Fruit fly (Drosophila melanogaster) whole organism, embryonic: Measurements from ENCODE around the gene Agpat3.

Source experiments
- Atf-2 ChIP-seq: fragments of 200-800 bp; sonication (Bioruptor generic); optimal IDR thresholded peaks from 2 replicates; lab custom pipeline; 2016; ENCODE audit warnings: missing biosample characterization, missing genetic modification characterization
- CG10321 ChIP-seq: fragments of 200-800 bp; sonication (Bioruptor generic); IDR thresholded peaks from 2 replicates; pipeline ENCODE4 v1.3.6; 2022; ENCODE audit warnings: missing biosample characterization, missing genetic modification characterization
- CG10431 ChIP-seq: fragments of 200-800 bp; sonication (Bioruptor generic); optimal IDR thresholded peaks from 3 replicates; lab custom pipeline; 2018; ENCODE audit warnings: missing biosample characterization, mild to moderate bottlenecking, missing genetic modification characterization
- CG11085 ChIP-seq: fragments of 200-800 bp; sonication (Bioruptor generic); IDR thresholded peaks from 2 replicates; pipeline ENCODE4 v1.3.6; 2022; ENCODE audit warnings: missing biosample characterization, missing genetic modification characterization
- CG15011 ChIP-seq: fragments of 200-800 bp; sonication (Bioruptor generic); optimal IDR thresholded peaks from 3 replicates; lab custom pipeline; 2018; ENCODE audit warnings: missing biosample characterization, mild to moderate bottlenecking, missing genetic modification characterization
- CG1602 ChIP-seq: fragments of 200-800 bp; sonication (Bioruptor generic); optimal IDR thresholded peaks from 3 replicates; lab custom pipeline; 2016; ENCODE audit warnings: missing biosample characterization, missing genetic modification characterization
- CG2129 ChIP-seq: fragments of 200-800 bp; sonication (Bioruptor generic); IDR thresholded peaks from 2 replicates; pipeline ENCODE4 v1.3.6; 2022; ENCODE audit warnings: missing biosample characterization, missing genetic modification characterization; ENCODE audit not compliant: partially characterized antibody
- CG3163 ChIP-seq: fragments of 200-800 bp; sonication (Bioruptor generic); optimal IDR thresholded peaks from 3 replicates; lab custom pipeline; 2016; ENCODE audit warnings: missing biosample characterization, missing genetic modification characterization
- CG7556 ChIP-seq: fragments of 200-800 bp; sonication (Bioruptor generic); optimal IDR thresholded peaks from 2 replicates; lab custom pipeline; 2017; ENCODE audit warnings: missing biosample characterization, mild to moderate bottlenecking, missing genetic modification characterization
- CG7745 ChIP-seq: fragments of 200-800 bp; sonication (Bioruptor generic); optimal IDR thresholded peaks from 2 replicates; lab custom pipeline; 2018; ENCODE audit warnings: missing biosample characterization, mild to moderate bottlenecking, missing genetic modification characterization, moderate library complexity
- CG8089 ChIP-seq: fragments of 200-800 bp; sonication (Bioruptor generic); optimal IDR thresholded peaks from 3 replicates; lab custom pipeline; 2016; ENCODE audit warnings: missing biosample characterization, missing genetic modification characterization
- CG8281 ChIP-seq: fragments of 200-800 bp; sonication (Bioruptor generic); optimal IDR thresholded peaks from 2 replicates; lab custom pipeline; 2018; ENCODE audit warnings: missing biosample characterization, mild to moderate bottlenecking, missing genetic modification characterization, moderate library complexity
- CG8765 ChIP-seq: fragments of 200-800 bp; sonication (Bioruptor generic); IDR thresholded peaks from 2 replicates; pipeline ENCODE4 v1.3.6; 2022; ENCODE audit warnings: missing biosample characterization, missing genetic modification characterization
- CG8924 ChIP-seq: fragments of 200-800 bp; optimal IDR thresholded peaks from 3 replicates; lab custom pipeline; 2019; ENCODE audit warnings: missing biosample characterization, mild to moderate bottlenecking, missing genetic modification characterization, moderate library complexity
- CG9876 ChIP-seq: fragments of 200-800 bp; sonication (Bioruptor generic); optimal IDR thresholded peaks from 2 replicates; lab custom pipeline; 2016; ENCODE audit warnings: missing biosample characterization, missing genetic modification characterization
- Doc2 ChIP-seq: fragments of 200-800 bp; sonication (Bioruptor generic); IDR thresholded peaks from 2 replicates; pipeline ENCODE4 v1.3.6; 2022; ENCODE audit warnings: missing biosample characterization, missing genetic modification characterization
- Dref ChIP-seq: fragments of 200-800 bp; sonication (Bioruptor generic); IDR thresholded peaks from 2 replicates; pipeline ENCODE4 v1.3.6; 2022; ENCODE audit warnings: missing biosample characterization, missing genetic modification characterization
- Elba2 ChIP-seq: fragments of 200-800 bp; sonication (Bioruptor generic); optimal IDR thresholded peaks from 3 replicates; lab custom pipeline; 2016; ENCODE audit warnings: missing biosample characterization, missing genetic modification characterization
- Fer3 ChIP-seq: fragments of 200-800 bp; sonication (Bioruptor generic); optimal IDR thresholded peaks from 2 replicates; lab custom pipeline; 2018; ENCODE audit warnings: missing biosample characterization, mild to moderate bottlenecking, missing genetic modification characterization, moderate library complexity
- Hr39 ChIP-seq: fragments of >200 bp; optimal IDR thresholded peaks from 2 replicates; lab custom pipeline; 2017
- Hsf ChIP-seq: fragments of 200-800 bp; sonication (Bioruptor generic); optimal IDR thresholded peaks from 3 replicates; lab custom pipeline; 2016; ENCODE audit warnings: missing biosample characterization, missing genetic modification characterization
- MBD-R2 ChIP-seq: fragments of 200-800 bp; sonication (Bioruptor generic); IDR thresholded peaks from 2 replicates; pipeline ENCODE4 v1.3.6; 2022; ENCODE audit warnings: missing biosample characterization, missing genetic modification characterization
- NFAT ChIP-seq: fragments of 200-800 bp; sonication (Bioruptor generic); IDR thresholded peaks from 2 replicates; pipeline ENCODE4 v1.3.6; 2022; ENCODE audit warnings: missing biosample characterization, missing genetic modification characterization
- Nf-YB ChIP-seq: fragments of 200-800 bp; sonication (Bioruptor generic); optimal IDR thresholded peaks from 3 replicates; lab custom pipeline; 2019; ENCODE audit warnings: missing biosample characterization, mild to moderate bottlenecking, missing genetic modification characterization, moderate library complexity
- Opbp ChIP-seq: fragments of 200-800 bp; sonication (Bioruptor generic); IDR thresholded peaks from 3 replicates; pipeline ENCODE4 v1.3.6; 2022; ENCODE audit warnings: missing biosample characterization, missing genetic modification characterization; ENCODE audit not compliant: partially characterized antibody
- Rx ChIP-seq: fragments of 200-800 bp; sonication (Bioruptor generic); IDR thresholded peaks from 2 replicates; pipeline ENCODE4 v1.3.6; 2022; ENCODE audit warnings: missing biosample characterization, missing genetic modification characterization
- Sry-β ChIP-seq: fragments of 200-800 bp; sonication (Bioruptor generic); optimal IDR thresholded peaks from 2 replicates; lab custom pipeline; 2018; ENCODE audit warnings: missing biosample characterization, mild to moderate bottlenecking, missing genetic modification characterization, moderate library complexity
- ab ChIP-seq: fragments of 200-800 bp; sonication (Bioruptor generic); optimal IDR thresholded peaks from 2 replicates; lab custom pipeline; 2016; ENCODE audit warnings: missing biosample characterization, missing genetic modification characterization
- ap ChIP-seq: fragments of 200-800 bp; sonication (Bioruptor generic); IDR thresholded peaks from 2 replicates; pipeline ENCODE4 v1.3.6; 2022; ENCODE audit warnings: missing biosample characterization, missing genetic modification characterization
- bcd ChIP-seq: fragments of 200-800 bp; sonication (Bioruptor generic); optimal IDR thresholded peaks from 2 replicates; lab custom pipeline; 2017; ENCODE audit warnings: missing biosample characterization, mild to moderate bottlenecking, missing genetic modification characterization
- bsh ChIP-seq, 2 experiments: fragments of 200-800 bp; sonication (Bioruptor generic); optimal IDR thresholded peaks; 2 replicates each; lab custom pipeline; 2017 to 2018; ENCODE audit warnings: mild to moderate bottlenecking in 2 of 2, missing biosample characterization in 2 of 2, missing genetic modification characterization in 2 of 2, moderate library complexity in 1 of 2
- chm ChIP-seq: fragments of 200-800 bp; sonication (Bioruptor generic); IDR thresholded peaks from 2 replicates; pipeline ENCODE4 v1.3.6; 2022; ENCODE audit warnings: missing biosample characterization, missing genetic modification characterization
- crc ChIP-seq: fragments of 200-800 bp; sonication (Bioruptor generic); optimal IDR thresholded peaks from 2 replicates; lab custom pipeline; 2016; ENCODE audit warnings: missing biosample characterization, missing genetic modification characterization
- crp ChIP-seq, 2 experiments: fragments of 200-800 bp; sonication (Bioruptor generic); optimal IDR thresholded peaks; 2 replicates in 1 of 2; 3 replicates in 1 of 2; lab custom pipeline; 2017; ENCODE audit warnings: missing biosample characterization in 2 of 2, missing genetic modification characterization in 2 of 2, mild to moderate bottlenecking in 1 of 2, moderate library complexity in 1 of 2
- disco-r ChIP-seq: fragments of 200-800 bp; sonication (Bioruptor generic); optimal IDR thresholded peaks from 2 replicates; lab custom pipeline; 2016; ENCODE audit warnings: missing biosample characterization, missing genetic modification characterization
- dpn ChIP-seq, 2 experiments: fragments of 200-800 bp; sonication (Bioruptor generic); optimal IDR thresholded peaks; 3 replicates each; lab custom pipeline; 2016; ENCODE audit warnings: missing biosample characterization in 2 of 2, missing genetic modification characterization in 2 of 2
- eve ChIP-seq, 2 experiments: fragments of >200 bp; optimal IDR thresholded peaks; 2 replicates each; lab custom pipeline; 2017; ENCODE audit warnings: missing biosample characterization in 2 of 2, missing genetic modification characterization in 2 of 2
- gce ChIP-seq: fragments of 200-800 bp; sonication (Bioruptor generic); IDR thresholded peaks from 3 replicates; pipeline ENCODE4 v1.3.6; 2022; ENCODE audit warnings: missing biosample characterization, missing genetic modification characterization
- gro ChIP-seq: fragments of 200-800 bp; sonication (Bioruptor generic); optimal IDR thresholded peaks from 2 replicates; lab custom pipeline; 2016; ENCODE audit warnings: missing biosample characterization, missing genetic modification characterization
- hkb ChIP-seq, 2 experiments: fragments of 200-800 bp in 1 of 2; fragments of >200 bp in 1 of 2; sonication (Bioruptor generic) in 1 of 2; IDR thresholded peaks in 1 of 2; optimal IDR thresholded peaks in 1 of 2; 2 replicates each; pipeline versions ENCODE4 v1.3.6 to Lab custom; 2017 to 2022; ENCODE audit warnings: missing biosample characterization in 1 of 2, missing genetic modification characterization in 1 of 2
- inv ChIP-seq: fragments of 200-800 bp; sonication (Bioruptor generic); IDR thresholded peaks from 2 replicates; pipeline ENCODE4 v1.3.6; 2022; ENCODE audit warnings: missing biosample characterization, missing genetic modification characterization; ENCODE audit not compliant: partially characterized antibody
- lab ChIP-seq: fragments of 200-800 bp; sonication (Bioruptor generic); optimal IDR thresholded peaks from 3 replicates; lab custom pipeline; 2017; ENCODE audit warnings: missing biosample characterization, missing genetic modification characterization, mild to moderate bottlenecking, moderate library complexity, missing genetic modification reagents
- lmd ChIP-seq: fragments of 200-800 bp; sonication (Bioruptor generic); IDR thresholded peaks from 2 replicates; pipeline ENCODE4 v1.3.6; 2022; ENCODE audit warnings: missing biosample characterization, missing genetic modification characterization
- mld ChIP-seq: fragments of 200-800 bp; sonication (Bioruptor generic); IDR thresholded peaks from 3 replicates; pipeline ENCODE4 v1.3.6; 2022; ENCODE audit warnings: missing biosample characterization, missing genetic modification characterization; ENCODE audit not compliant: partially characterized antibody
- nmo ChIP-seq: fragments of 200-800 bp; sonication (Bioruptor generic); optimal IDR thresholded peaks from 2 replicates; lab custom pipeline; 2018; ENCODE audit warnings: missing biosample characterization, mild to moderate bottlenecking, missing genetic modification characterization, moderate library complexity
- p53 ChIP-seq: fragments of 200-800 bp; sonication (Bioruptor generic); optimal IDR thresholded peaks from 2 replicates; lab custom pipeline; 2016; ENCODE audit warnings: missing biosample characterization, missing genetic modification characterization
- pfk ChIP-seq: fragments of 200-800 bp; sonication (Bioruptor generic); optimal IDR thresholded peaks from 2 replicates; lab custom pipeline; 2018; ENCODE audit warnings: missing biosample characterization, mild to moderate bottlenecking, missing genetic modification characterization, moderate library complexity
- repo ChIP-seq: fragments of 200-800 bp; sonication (Bioruptor generic); optimal IDR thresholded peaks from 2 replicates; lab custom pipeline; 2016; ENCODE audit warnings: missing biosample characterization, missing genetic modification characterization
- sqz ChIP-seq: fragments of 200-800 bp; sonication (Bioruptor generic); optimal IDR thresholded peaks from 3 replicates; lab custom pipeline; 2018; ENCODE audit warnings: missing biosample characterization, mild to moderate bottlenecking, missing genetic modification characterization
- tio ChIP-seq: fragments of 200-800 bp; sonication (Bioruptor generic); optimal IDR thresholded peaks from 2 replicates; lab custom pipeline; 2017; ENCODE audit warnings: missing biosample characterization, missing genetic modification characterization, inconsistent platforms
- z ChIP-seq: fragments of 200-800 bp; sonication (Bioruptor generic); IDR thresholded peaks from 3 replicates; pipeline ENCODE4 v1.3.6; 2022; ENCODE audit warnings: missing biosample characterization, missing genetic modification characterization

The Agpat3 gene

DNA sequence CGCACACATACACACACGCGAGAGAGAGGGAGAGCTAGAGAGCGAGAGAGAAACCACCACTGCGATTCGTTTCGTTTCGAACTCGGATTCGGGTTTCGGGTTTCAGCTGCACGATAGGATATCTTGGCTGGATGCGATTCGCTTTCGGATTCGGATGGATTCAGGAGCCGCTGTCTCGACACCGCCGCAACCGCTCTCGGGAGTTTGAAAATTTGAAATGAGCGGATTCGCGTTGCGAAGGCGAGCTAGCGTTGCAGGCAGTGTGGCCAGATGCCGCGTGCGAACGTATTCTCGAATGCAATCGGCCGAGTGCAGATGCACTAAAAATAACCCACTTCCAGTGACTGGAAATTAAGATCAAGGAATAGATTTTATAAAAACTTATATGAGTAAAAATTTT is 25.8 kb upstream of the Agpat3 start, which contains the start of gene fax (continued):
- TF ChIP-seq CG7745 (tag; lab: Kevin White, UChicago) (peak; percentile 29), repo (GFP tag; lab: Kevin White, UChicago) (no peak), Sry-β (no peak), Hr39 (lab: Kevin White, UChicago) (no peak), CG9876 (GFP tag; lab: Kevin White, UChicago) (no peak), lab (GFP tag; lab: Kevin White, UChicago) (peak; percentile 51), bsh (GFP tag; optimal IDR thresholded peaks at IDR 0.05; lab: Kevin White, UChicago) (peak in 1 of 2 experiments; percentile 66), CG8089 (GFP tag; lab: Kevin White, UChicago) (no peak), MBD-R2 (GFP tag; lab: Robert Waterston, UW) (peak; percentile 45; the same call in 1 of the 2 replicates), ab (no peak), Atf-2 (GFP tag; lab: Kevin White, UChicago) (no peak), CG1602 (GFP tag; lab: Kevin White, UChicago) (no peak), Rx (no peak), CG8924 (tag; lab: Kevin White, UChicago) (peak; percentile 54), Fer3 (tag; lab: Kevin White, UChicago) (no peak), CG11085 (GFP tag; lab: Robert Waterston, UW) (no peak), CG7556 (GFP tag; lab: Kevin White, UChicago) (no peak), mld (GFP tag; lab: Robert Waterston, UW) (no peak), CG8281 (tag; lab: Kevin White, UChicago) (no peak), CG8765 (peak; percentile 32; the same call in 1 of the 2 replicates), gro (GFP tag; lab: Kevin White, UChicago) (peak; percentile 44), hkb (optimal IDR thresholded peaks at IDR 0.05; lab: Kevin White, UChicago) (no peak), hkb (GFP tag; IDR thresholded peaks at IDR 0.05; lab: Robert Waterston, UW) (peak; percentile 44; the same call in 1 of the 2 replicates), CG3163 (no peak), chm (peak; percentile 78), dpn (GFP tag; optimal IDR thresholded peaks at IDR 0.05; lab: Kevin White, UChicago) (peak in 1 of 2 experiments; percentile 10), ap (GFP tag; lab: Robert Waterston, UW) (no peak), CG15011 (GFP tag; lab: Kevin White, UChicago) (no peak), tio (GFP tag; lab: Kevin White, UChicago) (no peak), CG2129 (GFP tag; lab: Robert Waterston, UW) (no peak), crc (GFP tag; lab: Kevin White, UChicago) (no peak), Elba2 (peak; percentile 10), Doc2 (GFP tag; lab: Robert Waterston, UW) (no peak), NFAT (GFP tag; lab: Robert Waterston, UW) (no peak), Hsf (GFP tag; lab: Kevin White, UChicago) (no peak), disco-r (GFP tag; lab: Kevin White, UChicago) (no peak), nmo (GFP tag; lab: Kevin White, UChicago) (peak; percentile 33), sqz (GFP tag; lab: Kevin White, UChicago) (peak; percentile 43), lmd (GFP tag; lab: Robert Waterston, UW) (no peak), pfk (GFP tag; lab: Kevin White, UChicago) (peak; percentile 12), bcd (GFP tag; lab: Kevin White, UChicago) (no peak), CG10431 (GFP tag; lab: Kevin White, UChicago) (peak; percentile 41), crp (GFP tag; optimal IDR thresholded peaks at IDR 0.05; lab: Kevin White, UChicago) (no peak), p53 (GFP tag; lab: Kevin White, UChicago) (no peak), CG10321 (no peak), inv (GFP tag; lab: Robert Waterston, UW) (no peak), gce (GFP tag; lab: Robert Waterston, UW) (no peak), z (GFP tag; lab: Robert Waterston, UW) (no peak), eve (GFP tag; optimal IDR thresholded peaks at IDR 0.05; lab: Kevin White, UChicago) (no peak), Opbp (GFP tag; lab: Robert Waterston, UW) (peak; percentile 71), Dref (GFP tag; lab: Robert Waterston, UW) (peak; percentile 19; the same call in 1 of the 2 replicates), Nf-YB (GFP tag; lab: Kevin White, UChicago) (peak; percentile 39)
